Fruit fly (Drosophila melanogaster) whole organism, prepupa: ENCODE measurements around the gene CG17786.

Source experiments
- Blimp-1 ChIP-seq: fragments of 200-800 bp; sonication (Bioruptor generic); optimal IDR thresholded peaks from 3 replicates; lab custom pipeline; 2017; ENCODE audit warnings: missing biosample characterization, missing genetic modification characterization, mild to moderate bottlenecking, moderate library complexity, missing genetic modification reagents
- CG10631 ChIP-seq: fragments of 200-800 bp; sonication (Bioruptor generic); optimal IDR thresholded peaks from 2 replicates; lab custom pipeline; 2016; ENCODE audit warnings: missing biosample characterization, missing genetic modification characterization
- CG10669 ChIP-seq: fragments of 200-800 bp; sonication (Bioruptor generic); optimal IDR thresholded peaks from 3 replicates; lab custom pipeline; 2018; ENCODE audit warnings: missing biosample characterization, mild to moderate bottlenecking, missing genetic modification characterization, moderate library complexity
- CG11762 ChIP-seq: fragments of 200-800 bp; sonication (Bioruptor generic); optimal IDR thresholded peaks from 3 replicates; lab custom pipeline; 2016; ENCODE audit warnings: missing biosample characterization, missing genetic modification characterization; ENCODE audit not compliant: insufficient read depth
- CG11902 ChIP-seq: fragments of 200-800 bp; sonication (Bioruptor generic); optimal IDR thresholded peaks from 3 replicates; lab custom pipeline; 2016; ENCODE audit warnings: missing biosample characterization, missing genetic modification characterization
- CG15336 ChIP-seq: fragments of 200-800 bp; sonication (Bioruptor generic); IDR thresholded peaks from 2 replicates; pipeline ENCODE4 v1.3.6; 2022; ENCODE audit warnings: missing biosample characterization, missing genetic modification characterization
- CG1621 ChIP-seq: fragments of 200-800 bp; sonication (Bioruptor generic); optimal IDR thresholded peaks from 3 replicates; lab custom pipeline; 2018; ENCODE audit warnings: missing biosample characterization, mild to moderate bottlenecking, missing genetic modification characterization
- CG3032 ChIP-seq: fragments of 200-800 bp; optimal IDR thresholded peaks from 2 replicates; lab custom pipeline; 2019; ENCODE audit warnings: missing biosample characterization, mild to moderate bottlenecking, missing genetic modification characterization, moderate library complexity
- CG31627 ChIP-seq: fragments of 200-800 bp; sonication (Bioruptor generic); optimal IDR thresholded peaks from 3 replicates; lab custom pipeline; 2016; ENCODE audit warnings: missing biosample characterization, missing genetic modification characterization
- CG34406 ChIP-seq: fragments of 200-800 bp; sonication (Bioruptor generic); optimal IDR thresholded peaks from 3 replicates; lab custom pipeline; 2016; ENCODE audit warnings: missing biosample characterization, missing genetic modification characterization
- CG3919 ChIP-seq: fragments of 200-800 bp; sonication (Bioruptor generic); optimal IDR thresholded peaks from 3 replicates; lab custom pipeline; 2016; ENCODE audit warnings: missing biosample characterization, missing genetic modification characterization
- CG4318 ChIP-seq: fragments of 200-800 bp; sonication (Bioruptor generic); optimal IDR thresholded peaks from 3 replicates; lab custom pipeline; 2017; ENCODE audit warnings: missing biosample characterization, mild to moderate bottlenecking, missing genetic modification characterization
- CG6792 ChIP-seq: fragments of 200-800 bp; sonication (Bioruptor generic); optimal IDR thresholded peaks from 3 replicates; lab custom pipeline; 2016; ENCODE audit warnings: missing biosample characterization, missing genetic modification characterization
- CG6808 ChIP-seq: fragments of 200-800 bp; sonication (Bioruptor generic); optimal IDR thresholded peaks from 3 replicates; lab custom pipeline; 2017; ENCODE audit warnings: missing biosample characterization, missing genetic modification characterization, mild to moderate bottlenecking, moderate library complexity, missing genetic modification reagents
- CG6854 ChIP-seq: fragments of 200-800 bp; sonication (Bioruptor generic); optimal IDR thresholded peaks from 2 replicates; lab custom pipeline; 2017; ENCODE audit warnings: missing biosample characterization, mild to moderate bottlenecking, missing genetic modification characterization
- CG8119 ChIP-seq: fragments of 200-800 bp; sonication (Bioruptor generic); IDR thresholded peaks from 3 replicates; pipeline ENCODE4 v1.3.6; 2022; ENCODE audit warnings: missing biosample characterization, missing genetic modification characterization
- CG8319 ChIP-seq: fragments of 200-800 bp; sonication (Bioruptor generic); optimal IDR thresholded peaks from 3 replicates; lab custom pipeline; 2016; ENCODE audit warnings: missing biosample characterization, missing genetic modification characterization
- CG8632 ChIP-seq: fragments of 200-800 bp; sonication (Bioruptor generic); optimal IDR thresholded peaks from 3 replicates; lab custom pipeline; 2016; ENCODE audit warnings: missing biosample characterization, missing genetic modification characterization
- CG9139 ChIP-seq: fragments of 200-800 bp; sonication (Bioruptor generic); optimal IDR thresholded peaks from 3 replicates; lab custom pipeline; 2017; ENCODE audit warnings: missing biosample characterization, mild to moderate bottlenecking, missing genetic modification characterization
- Eip75B ChIP-seq: fragments of 200-800 bp; sonication (Bioruptor generic); optimal IDR thresholded peaks from 3 replicates; lab custom pipeline; 2016; ENCODE audit warnings: missing biosample characterization, missing genetic modification characterization
- Eip78C ChIP-seq: fragments of 200-800 bp; sonication (Bioruptor generic); peaks from one replicate; lab custom pipeline; 2016; ENCODE audit warnings: missing biosample characterization, missing genetic modification characterization
- Ets96B ChIP-seq: fragments of 200-800 bp; optimal IDR thresholded peaks from 2 replicates; lab custom pipeline; 2019; ENCODE audit warnings: missing biosample characterization, mild to moderate bottlenecking, missing genetic modification characterization, moderate library complexity
- Gug ChIP-seq: fragments of 200-800 bp; sonication (Bioruptor generic); IDR thresholded peaks from 2 replicates; pipeline ENCODE4 v1.3.6; 2022; ENCODE audit warnings: missing biosample characterization, missing genetic modification characterization
- Hr38 ChIP-seq: sonication (Bioruptor generic); optimal IDR thresholded peaks from 2 replicates; lab custom pipeline; 2016; ENCODE audit warnings: missing biosample characterization, missing genetic modification characterization
- Hr39 ChIP-seq: fragments of 200-800 bp; sonication (Bioruptor generic); optimal IDR thresholded peaks from 2 replicates; lab custom pipeline; 2016; ENCODE audit warnings: missing biosample characterization, missing genetic modification characterization
- Hr4 ChIP-seq: fragments of 200-800 bp; sonication (Bioruptor generic); optimal IDR thresholded peaks from 3 replicates; lab custom pipeline; 2016; ENCODE audit warnings: missing biosample characterization, missing genetic modification characterization
- Lpt ChIP-seq: fragments of 200-800 bp; sonication (Bioruptor generic); optimal IDR thresholded peaks from 3 replicates; lab custom pipeline; 2016; ENCODE audit warnings: missing biosample characterization, missing genetic modification characterization
- Met ChIP-seq: fragments of 200-800 bp; sonication (Bioruptor generic); optimal IDR thresholded peaks from 3 replicates; lab custom pipeline; 2016; ENCODE audit warnings: missing biosample characterization, missing genetic modification characterization
- OdsH ChIP-seq: fragments of 200-800 bp; sonication (Bioruptor generic); optimal IDR thresholded peaks from 3 replicates; lab custom pipeline; 2016; ENCODE audit warnings: missing biosample characterization, missing genetic modification characterization
- Sox102F ChIP-seq: fragments of 200-800 bp; sonication (Bioruptor generic); optimal IDR thresholded peaks from 2 replicates; lab custom pipeline; 2016; ENCODE audit warnings: missing biosample characterization, mild to moderate bottlenecking, missing genetic modification characterization
- Sox14 ChIP-seq: fragments of 200-800 bp; sonication (Bioruptor generic); optimal IDR thresholded peaks from 3 replicates; lab custom pipeline; 2016; ENCODE audit warnings: missing biosample characterization, missing genetic modification characterization
- Sox15 ChIP-seq: fragments of 200-800 bp; sonication (Bioruptor generic); optimal IDR thresholded peaks from 3 replicates; lab custom pipeline; 2016; ENCODE audit warnings: missing biosample characterization, missing genetic modification characterization
- achi ChIP-seq: fragments of 200-800 bp; sonication (Bioruptor generic); optimal IDR thresholded peaks from 3 replicates; lab custom pipeline; 2016; ENCODE audit warnings: missing biosample characterization, missing genetic modification characterization
- acj6 ChIP-seq: fragments of 200-800 bp; sonication (Bioruptor generic); optimal IDR thresholded peaks from 3 replicates; lab custom pipeline; 2016; ENCODE audit warnings: missing biosample characterization, missing genetic modification characterization
- cyc ChIP-seq: fragments of 200-800 bp; sonication (Bioruptor generic); optimal IDR thresholded peaks from 3 replicates; lab custom pipeline; 2016; ENCODE audit warnings: missing biosample characterization, missing genetic modification characterization
- dac ChIP-seq: fragments of 200-800 bp; sonication (Bioruptor generic); optimal IDR thresholded peaks from 2 replicates; lab custom pipeline; 2017; ENCODE audit warnings: missing biosample characterization, mild to moderate bottlenecking, missing genetic modification characterization
- dsx ChIP-seq: fragments of 200-800 bp; optimal IDR thresholded peaks from 3 replicates; lab custom pipeline; 2019; ENCODE audit warnings: missing biosample characterization, mild to moderate bottlenecking, missing genetic modification characterization, moderate library complexity; ENCODE audit not compliant: poor library complexity, severe bottlenecking
- eg ChIP-seq: fragments of 200-800 bp; sonication (Bioruptor generic); IDR thresholded peaks from 3 replicates; pipeline ENCODE4 v1.3.6; 2022; ENCODE audit warnings: missing biosample characterization, missing genetic modification characterization
- esn ChIP-seq: fragments of 200-800 bp; sonication (Bioruptor generic); optimal IDR thresholded peaks from 2 replicates; lab custom pipeline; 2016; ENCODE audit warnings: missing biosample characterization, mild to moderate bottlenecking, missing genetic modification characterization, moderate library complexity
- fd85E ChIP-seq: fragments of 200-800 bp; sonication (Bioruptor generic); optimal IDR thresholded peaks from 3 replicates; lab custom pipeline; 2016; ENCODE audit warnings: missing biosample characterization, missing genetic modification characterization
- fkh ChIP-seq: fragments of 200-800 bp; sonication (Bioruptor generic); optimal IDR thresholded peaks from 3 replicates; lab custom pipeline; 2017; ENCODE audit warnings: missing biosample characterization, mild to moderate bottlenecking, missing genetic modification characterization, moderate library complexity
- net ChIP-seq: fragments of 200-800 bp; sonication (Bioruptor generic); optimal IDR thresholded peaks from 3 replicates; lab custom pipeline; 2016; ENCODE audit warnings: missing biosample characterization, missing genetic modification characterization
- pdm3 ChIP-seq: fragments of 200-800 bp; sonication (Bioruptor generic); optimal IDR thresholded peaks from 3 replicates; lab custom pipeline; 2016; ENCODE audit warnings: missing biosample characterization, missing genetic modification characterization
- spab ChIP-seq: fragments of 200-800 bp; sonication (Bioruptor generic); optimal IDR thresholded peaks from 2 replicates; lab custom pipeline; 2017; ENCODE audit warnings: missing biosample characterization, mild to moderate bottlenecking, missing genetic modification characterization, missing genetic modification reagents
- svp ChIP-seq: fragments of 200-800 bp; sonication (Bioruptor generic); peaks from one replicate; lab custom pipeline; 2016; ENCODE audit warnings: missing biosample characterization, missing genetic modification characterization
- topi ChIP-seq: fragments of 200-800 bp; sonication (Bioruptor generic); optimal IDR thresholded peaks from 3 replicates; lab custom pipeline; 2016; ENCODE audit warnings: missing biosample characterization, missing genetic modification characterization
- vri ChIP-seq: fragments of 200-800 bp; sonication (Bioruptor generic); optimal IDR thresholded peaks from 3 replicates; lab custom pipeline; 2016; ENCODE audit warnings: missing biosample characterization, mild to moderate bottlenecking, missing genetic modification characterization

CG17786 gene

dm6 chr3R:24193373-24193879 lies 25.1 kb downstream of the CG17786 start, which contains the start of the genes SMC6 and CG6204 (continued):
- TF ChIP-seq Met (GFP tag; lab: Kevin White, UChicago), result peak; percentile 97
- peak; percentile 96 for TF ChIP-seq Sox14
- peak; percentile 97 for TF ChIP-seq pdm3
- TF ChIP-seq topi (GFP tag; lab: Kevin White, UChicago), result peak; percentile 95
- peak; percentile 76 for TF ChIP-seq dac
- peak; percentile 96 for TF ChIP-seq CG3919
- TF ChIP-seq fkh (GFP tag; lab: Kevin White, UChicago), result peak; percentile 74
- TF ChIP-seq svp (GFP tag; lab: Kevin White, UChicago), result peak; percentile 97
- peak; percentile 90 for TF ChIP-seq net (GFP tag; lab: Kevin White, UChicago)
- TF ChIP-seq vri, result no peak
- peak; percentile 99 for TF ChIP-seq Eip78C (GFP tag; lab: Kevin White, UChicago)
- peak; percentile 93 for TF ChIP-seq Sox102F
- peak; percentile 96 for TF ChIP-seq CG11902 (GFP tag; lab: Kevin White, UChicago)
- TF ChIP-seq achi (GFP tag; lab: Kevin White, UChicago), result peak; percentile 95
- TF ChIP-seq esn (GFP tag; lab: Kevin White, UChicago), result peak; percentile 97
- TF ChIP-seq CG3032 (tag; lab: Kevin White, UChicago), result peak; percentile 97
- TF ChIP-seq Eip75B (GFP tag; lab: Kevin White, UChicago), result peak; percentile 95
- TF ChIP-seq CG11762 (GFP tag; lab: Kevin White, UChicago), result peak; percentile 97
- TF ChIP-seq Lpt, result peak; percentile 93
- TF ChIP-seq cyc (GFP tag; lab: Kevin White, UChicago), result peak; percentile 97
- peak; percentile 78 for TF ChIP-seq Blimp-1 (GFP tag; lab: Kevin White, UChicago)
- peak; percentile 88 for TF ChIP-seq CG4318 (GFP tag; lab: Kevin White, UChicago)
- peak; percentile 97 for TF ChIP-seq CG31627 (GFP tag; lab: Kevin White, UChicago)
- TF ChIP-seq CG9139 (GFP tag; lab: Kevin White, UChicago), result peak; percentile 86
- TF ChIP-seq CG8119 (GFP tag; lab: Robert Waterston, UW), result peak; percentile 96
- peak; percentile 94 for TF ChIP-seq CG34406
- TF ChIP-seq CG10669 (GFP tag; lab: Kevin White, UChicago), result peak; percentile 95
- TF ChIP-seq Hr38 (GFP tag; lab: Kevin White, UChicago), result no peak

- TF ChIP-seq CG6808 (GFP tag; lab: Kevin White, UChicago) (no peak), Gug (GFP tag; lab: Robert Waterston, UW) (no peak), CG34406 (peak; percentile 63), Hr4 (peak; percentile 78), Sox102F (no peak), fd85E (GFP tag; lab: Kevin White, UChicago) (no peak), CG15336 (GFP tag; lab: Robert Waterston, UW) (no peak), achi (GFP tag; lab: Kevin White, UChicago) (no peak), Blimp-1 (GFP tag; lab: Kevin White, UChicago) (no peak), Hr38 (GFP tag; lab: Kevin White, UChicago) (no peak), CG9139 (GFP tag; lab: Kevin White, UChicago) (no peak), CG3032 (tag; lab: Kevin White, UChicago) (peak; percentile 48), CG10631 (GFP tag; lab: Kevin White, UChicago) (peak; percentile 62), topi (GFP tag; lab: Kevin White, UChicago) (peak; percentile 75), spab (GFP tag; lab: Kevin White, UChicago) (no peak), net (GFP tag; lab: Kevin White, UChicago) (peak; percentile 48), eg (GFP tag; lab: Robert Waterston, UW) (peak; percentile 57; the same call in 2 of the 3 replicates), dac (peak; percentile 14), Sox15 (GFP tag; lab: Kevin White, UChicago) (peak; percentile 64), CG6854 (GFP tag; lab: Kevin White, UChicago) (no peak), CG4318 (GFP tag; lab: Kevin White, UChicago) (peak; percentile 52), CG11762 (GFP tag; lab: Kevin White, UChicago) (peak; percentile 26), Lpt (no peak), dsx (GFP tag; lab: Kevin White, UChicago) (no peak), cyc (GFP tag; lab: Kevin White, UChicago) (peak; percentile 57), CG6792 (GFP tag; lab: Kevin White, UChicago) (peak; percentile 45), CG10669 (GFP tag; lab: Kevin White, UChicago) (no peak), vri (no peak), Ets96B (tag; lab: Kevin White, UChicago) (no peak), Hr39 (GFP tag; lab: Kevin White, UChicago) (peak; percentile 82), CG8632 (GFP tag; lab: Kevin White, UChicago) (peak; percentile 22), CG8319 (peak; percentile 40), CG1621 (tag; lab: Kevin White, UChicago) (no peak), fkh (GFP tag; lab: Kevin White, UChicago) (no peak), Met (GFP tag; lab: Kevin White, UChicago) (no peak), OdsH (GFP tag; lab: Kevin White, UChicago) (peak; percentile 73), acj6 (GFP tag; lab: Kevin White, UChicago) (peak; percentile 63)
Observed at dm6 chr3R:24188619-24189018, 29.9 kb downstream of the CG17786 start, which contains the start of gene CG5515. Gene CG5515 (minus strand): TSS chr3R:24188896.
